Fruit fly (Drosophila melanogaster) whole organism, embryonic: ENCODE data around the gene CrebB.

Experiments
- CG10274 ChIP-seq: fragments of 200-800 bp; sonication (Bioruptor generic); optimal IDR thresholded peaks from 3 replicates; lab custom pipeline; 2017; ENCODE audit warnings: missing biosample characterization, mild to moderate bottlenecking, missing genetic modification characterization
- CG10462 ChIP-seq: fragments of 200-800 bp; sonication (Bioruptor generic); optimal IDR thresholded peaks from 2 replicates; lab custom pipeline; 2016; ENCODE audit warnings: missing biosample characterization, missing genetic modification characterization
- CG10654 ChIP-seq: fragments of 200-800 bp; sonication (Bioruptor generic); optimal IDR thresholded peaks from 2 replicates; lab custom pipeline; 2016; ENCODE audit warnings: missing biosample characterization, missing genetic modification characterization
- CG10979 ChIP-seq: fragments of 200-800 bp; sonication (Bioruptor generic); optimal IDR thresholded peaks from 2 replicates; lab custom pipeline; 2018; ENCODE audit warnings: missing biosample characterization, mild to moderate bottlenecking, missing genetic modification characterization, moderate library complexity
- CG11085 ChIP-seq: fragments of 200-800 bp; sonication (Bioruptor generic); IDR thresholded peaks from 2 replicates; pipeline ENCODE4 v1.3.6; 2022; ENCODE audit warnings: missing biosample characterization, missing genetic modification characterization
- CG11560 ChIP-seq: fragments of 200-800 bp; sonication (Bioruptor generic); IDR thresholded peaks from 3 replicates; pipeline ENCODE4 v1.3.6; 2022; ENCODE audit warnings: missing biosample characterization, missing genetic modification characterization
- CG11695 ChIP-seq: fragments of 200-800 bp; sonication (Bioruptor generic); IDR thresholded peaks from 3 replicates; pipeline ENCODE4 v1.3.6; 2022; ENCODE audit warnings: missing biosample characterization, missing genetic modification characterization
- CG12071 ChIP-seq: fragments of 200-800 bp; sonication (Bioruptor generic); optimal IDR thresholded peaks from 3 replicates; lab custom pipeline; 2018; ENCODE audit warnings: missing biosample characterization, mild to moderate bottlenecking, missing genetic modification characterization
- CG12659 ChIP-seq: fragments of 200-800 bp; sonication (Bioruptor generic); optimal IDR thresholded peaks from 3 replicates; lab custom pipeline; 2017; ENCODE audit warnings: mild to moderate bottlenecking, missing biosample characterization, missing genetic modification reagents, missing genetic modification characterization
- CG14710 ChIP-seq: fragments of 200-800 bp; sonication (Bioruptor generic); optimal IDR thresholded peaks from 3 replicates; lab custom pipeline; 2019; ENCODE audit warnings: missing biosample characterization, mild to moderate bottlenecking, missing genetic modification characterization, moderate library complexity
- CG15479 ChIP-seq: fragments of 200-800 bp; sonication (Bioruptor generic); optimal IDR thresholded peaks from 3 replicates; lab custom pipeline; 2019; ENCODE audit warnings: missing biosample characterization, mild to moderate bottlenecking, missing genetic modification characterization, moderate library complexity
- CG15601 ChIP-seq: fragments of 200-800 bp; sonication (Bioruptor generic); optimal IDR thresholded peaks from 3 replicates; lab custom pipeline; 2019; ENCODE audit warnings: missing biosample characterization, mild to moderate bottlenecking, missing genetic modification characterization, moderate library complexity
- CG16813 ChIP-seq: fragments of 200-800 bp; sonication (Bioruptor generic); IDR thresholded peaks from 3 replicates; pipeline ENCODE4 v1.3.6; 2022; ENCODE audit warnings: missing biosample characterization, missing genetic modification characterization; ENCODE audit not compliant: partially characterized antibody
- CG17385 ChIP-seq: fragments of 200-800 bp; sonication (Bioruptor generic); optimal IDR thresholded peaks from 3 replicates; lab custom pipeline; 2018; ENCODE audit warnings: missing biosample characterization, mild to moderate bottlenecking, missing genetic modification characterization
- CG17612 ChIP-seq: fragments of 200-800 bp; sonication (Bioruptor generic); IDR thresholded peaks from 2 replicates; pipeline ENCODE4 v1.3.6; 2022; ENCODE audit warnings: missing biosample characterization, missing genetic modification characterization
- CG17829 ChIP-seq: fragments of 200-800 bp; optimal IDR thresholded peaks from 2 replicates; lab custom pipeline; 2019; ENCODE audit warnings: missing biosample characterization, mild to moderate bottlenecking, missing genetic modification characterization, moderate library complexity
- CG2202 ChIP-seq: fragments of 200-800 bp; sonication (Bioruptor generic); optimal IDR thresholded peaks from 2 replicates; lab custom pipeline; 2018; ENCODE audit warnings: missing biosample characterization, mild to moderate bottlenecking, missing genetic modification characterization
- CG34224 ChIP-seq: fragments of 200-800 bp; sonication (Bioruptor generic); IDR thresholded peaks from 3 replicates; pipeline ENCODE4 v1.3.6; 2022; ENCODE audit warnings: missing biosample characterization, missing genetic modification characterization; ENCODE audit not compliant: partially characterized antibody
- CG3847 ChIP-seq: fragments of 200-800 bp; sonication (Bioruptor generic); IDR thresholded peaks from 2 replicates; pipeline ENCODE4 v1.3.6; 2022; ENCODE audit warnings: missing biosample characterization, missing genetic modification characterization
- CG6813 ChIP-seq: fragments of 200-800 bp; sonication (Bioruptor generic); optimal IDR thresholded peaks from 2 replicates; lab custom pipeline; 2017; ENCODE audit warnings: missing biosample characterization, missing genetic modification characterization, mild to moderate bottlenecking, moderate library complexity, missing genetic modification reagents
- CG9437 ChIP-seq: fragments of 200-800 bp; sonication (Bioruptor generic); optimal IDR thresholded peaks from 2 replicates; lab custom pipeline; 2018; ENCODE audit warnings: missing biosample characterization, mild to moderate bottlenecking, missing genetic modification characterization
- CHES-1-like ChIP-seq: fragments of 200-800 bp; sonication (Bioruptor generic); optimal IDR thresholded peaks from 2 replicates; lab custom pipeline; 2016; ENCODE audit warnings: missing biosample characterization, missing genetic modification characterization
- CoRest ChIP-seq: fragments of 200-800 bp; sonication (Bioruptor generic); optimal IDR thresholded peaks from 3 replicates; lab custom pipeline; 2018; ENCODE audit warnings: missing biosample characterization, mild to moderate bottlenecking, missing genetic modification characterization, moderate library complexity
- Dip2 ChIP-seq: fragments of 200-800 bp; sonication (Bioruptor generic); IDR thresholded peaks from 2 replicates; pipeline ENCODE4 v1.3.6; 2022; ENCODE audit warnings: missing biosample characterization, missing genetic modification characterization
- Fer2 ChIP-seq: fragments of 200-800 bp; sonication (Bioruptor generic); optimal IDR thresholded peaks from 2 replicates; lab custom pipeline; 2018; ENCODE audit warnings: missing biosample characterization, mild to moderate bottlenecking, missing genetic modification characterization, moderate library complexity
- HmgD ChIP-seq: fragments of 200-800 bp; sonication (Bioruptor generic); optimal IDR thresholded peaks from 3 replicates; lab custom pipeline; 2016; ENCODE audit warnings: missing biosample characterization, missing genetic modification characterization
- Hmx ChIP-seq: fragments of 200-800 bp; sonication (Bioruptor generic); optimal IDR thresholded peaks from 2 replicates; lab custom pipeline; 2016; ENCODE audit warnings: missing biosample characterization, missing genetic modification characterization
- MESR4 ChIP-seq: fragments of 200-800 bp; sonication (Bioruptor generic); optimal IDR thresholded peaks from 2 replicates; lab custom pipeline; 2018; ENCODE audit warnings: missing biosample characterization, mild to moderate bottlenecking, missing genetic modification characterization, moderate library complexity
- Mes4 ChIP-seq: fragments of 200-800 bp; sonication (Bioruptor generic); optimal IDR thresholded peaks from 2 replicates; lab custom pipeline; 2016; ENCODE audit warnings: missing biosample characterization, missing genetic modification characterization
- Scr ChIP-seq: fragments of 200-800 bp; sonication (Bioruptor generic); IDR thresholded peaks from 2 replicates; pipeline ENCODE4 v1.3.6; 2022; ENCODE audit warnings: missing biosample characterization, missing genetic modification characterization; ENCODE audit not compliant: partially characterized antibody
- Taf1 ChIP-seq: fragments of 200-800 bp; sonication (Bioruptor generic); IDR thresholded peaks from 2 replicates; pipeline ENCODE4 v1.3.6; 2022; ENCODE audit warnings: missing biosample characterization, missing genetic modification characterization
- ac ChIP-seq: fragments of 200-800 bp; sonication (Bioruptor generic); optimal IDR thresholded peaks from 3 replicates; lab custom pipeline; 2017; ENCODE audit warnings: missing biosample characterization, mild to moderate bottlenecking, missing genetic modification characterization
- cato ChIP-seq: fragments of 200-800 bp; sonication (Bioruptor generic); optimal IDR thresholded peaks from 2 replicates; lab custom pipeline; 2016; ENCODE audit warnings: missing biosample characterization, missing genetic modification characterization, borderline replicate concordance
- fd64A ChIP-seq: fragments of 200-800 bp; sonication (Bioruptor generic); optimal IDR thresholded peaks from 3 replicates; lab custom pipeline; 2018; ENCODE audit warnings: missing biosample characterization, mild to moderate bottlenecking, missing genetic modification characterization
- gce ChIP-seq: fragments of 200-800 bp; sonication (Bioruptor generic); IDR thresholded peaks from 3 replicates; pipeline ENCODE4 v1.3.6; 2022; ENCODE audit warnings: missing biosample characterization, missing genetic modification characterization
- gfzf ChIP-seq: fragments of 200-800 bp; sonication (Bioruptor generic); optimal IDR thresholded peaks from 2 replicates; lab custom pipeline; 2016; ENCODE audit warnings: missing biosample characterization, mild to moderate bottlenecking, missing genetic modification characterization, moderate library complexity
- gro ChIP-seq: fragments of 200-800 bp; sonication (Bioruptor generic); optimal IDR thresholded peaks from 2 replicates; lab custom pipeline; 2016; ENCODE audit warnings: missing biosample characterization, missing genetic modification characterization
- inv ChIP-seq: fragments of 200-800 bp; sonication (Bioruptor generic); IDR thresholded peaks from 2 replicates; pipeline ENCODE4 v1.3.6; 2022; ENCODE audit warnings: missing biosample characterization, missing genetic modification characterization; ENCODE audit not compliant: partially characterized antibody
- odd ChIP-seq: fragments of 200-800 bp; sonication (Bioruptor generic); optimal IDR thresholded peaks from 2 replicates; lab custom pipeline; 2017; ENCODE audit warnings: missing biosample characterization, mild to moderate bottlenecking, missing genetic modification characterization
- prd ChIP-seq, 3 experiments: fragments of >200 bp in 2 of 3; fragments of 200-800 bp in 1 of 3; sonication (Bioruptor generic) in 1 of 3; optimal IDR thresholded peaks in 2 of 3; IDR thresholded peaks in 1 of 3; 2 replicates in 2 of 3; 3 replicates in 1 of 3; pipeline versions ENCODE4 v1.3.6 to Lab custom; 2017 to 2022; ENCODE audit warnings: missing biosample characterization in 1 of 3, missing genetic modification characterization in 1 of 3
- seq ChIP-seq: fragments of 200-800 bp; sonication (Bioruptor generic); IDR thresholded peaks from 2 replicates; pipeline ENCODE4 v1.3.6; 2022; ENCODE audit warnings: missing biosample characterization, missing genetic modification characterization
- sima ChIP-seq: fragments of 200-800 bp; sonication (Bioruptor generic); optimal IDR thresholded peaks from 2 replicates; lab custom pipeline; 2016; ENCODE audit warnings: missing biosample characterization, missing genetic modification characterization
- so ChIP-seq: fragments of 200-800 bp; sonication (Bioruptor generic); IDR thresholded peaks from 3 replicates; pipeline ENCODE4 v1.3.6; 2022; ENCODE audit warnings: missing biosample characterization, missing genetic modification characterization
- stwl ChIP-seq: fragments of 200-800 bp; sonication (Bioruptor generic); optimal IDR thresholded peaks from 3 replicates; lab custom pipeline; 2018; ENCODE audit warnings: missing biosample characterization, mild to moderate bottlenecking, missing genetic modification characterization, moderate library complexity
- tio ChIP-seq: fragments of 200-800 bp; sonication (Bioruptor generic); optimal IDR thresholded peaks from 2 replicates; lab custom pipeline; 2017; ENCODE audit warnings: missing biosample characterization, missing genetic modification characterization, inconsistent platforms
- toy ChIP-seq: fragments of 200-800 bp; sonication (Bioruptor generic); IDR thresholded peaks from 2 replicates; pipeline ENCODE4 v1.3.6; 2022; ENCODE audit warnings: missing biosample characterization, missing genetic modification characterization
- usp ChIP-seq: fragments of >200 bp; optimal IDR thresholded peaks from 2 replicates; lab custom pipeline; 2017; ENCODE audit warnings: missing biosample characterization, missing genetic modification characterization

CrebB gene

dm6 chrX:18370775-18371735, 4.9 kb downstream of the CrebB start (continued):
- peak; percentile 23 for TF ChIP-seq CG10654 (GFP tag; lab: Kevin White, UChicago)
- no peak for TF ChIP-seq cato (GFP tag; lab: Kevin White, UChicago)
- TF ChIP-seq Mes4 (GFP tag; lab: Kevin White, UChicago), result no peak
- no peak for TF ChIP-seq CG17612 (GFP tag; lab: Robert Waterston, UW)
- TF ChIP-seq CG9437 (GFP tag; lab: Kevin White, UChicago), result peak; percentile 55
- TF ChIP-seq gce (GFP tag; lab: Robert Waterston, UW), result no peak
- TF ChIP-seq CG15479, result peak; percentile 85
- TF ChIP-seq CG11085, result 0 out of 2 replicates have a peak, but pooled peaks have one; percentile 21
- no peak for TF ChIP-seq Dip2 (GFP tag; lab: Robert Waterston, UW)
- peak; percentile 25 for TF ChIP-seq CG15601 (tag; lab: Kevin White, UChicago)
- TF ChIP-seq HmgD (GFP tag; lab: Kevin White, UChicago), result peak; percentile 75
- peak; percentile 53 for TF ChIP-seq CHES-1-like (GFP tag; lab: Kevin White, UChicago)
- TF ChIP-seq CG17385, result peak; percentile 5
- no peak for TF ChIP-seq CG10462 (GFP tag; lab: Kevin White, UChicago)
- TF ChIP-seq Hmx (GFP tag; lab: Kevin White, UChicago), result no peak
- TF ChIP-seq usp, result no peak
- TF ChIP-seq CG12659, result peak; percentile 80
- no peak for TF ChIP-seq CG6813 (GFP tag; lab: Kevin White, UChicago)
- TF ChIP-seq gfzf (GFP tag; lab: Kevin White, UChicago), result peak; percentile 93
- no peak for TF ChIP-seq odd (GFP tag; lab: Kevin White, UChicago)
- TF ChIP-seq so, result peak; percentile 21; the same call in 1 of the 3 replicates
- TF ChIP-seq CG10274 (GFP tag; lab: Kevin White, UChicago), result no peak
- peak; percentile 16 for TF ChIP-seq CG17829 (tag; lab: Kevin White, UChicago)
- TF ChIP-seq fd64A (GFP tag; lab: Kevin White, UChicago), result no peak
- TF ChIP-seq CG14710 (tag; lab: Kevin White, UChicago), result peak; percentile 83
- no peak for TF ChIP-seq CG12071 (GFP tag; lab: Kevin White, UChicago)
- peak; percentile 99 for TF ChIP-seq CG16813 (GFP tag; lab: Robert Waterston, UW)
- no peak for TF ChIP-seq sima (GFP tag; lab: Kevin White, UChicago)
- TF ChIP-seq Scr, result peak; percentile 98
- no peak for TF ChIP-seq ac (GFP tag; lab: Kevin White, UChicago)
- TF ChIP-seq Taf1 (GFP tag; lab: Robert Waterston, UW), result no peak
- no peak for TF ChIP-seq CG10979 (tag; lab: Kevin White, UChicago)
- TF ChIP-seq Fer2, result no peak
- TF ChIP-seq CoRest (tag; lab: Kevin White, UChicago), result peak; percentile 42
- no peak for TF ChIP-seq toy (GFP tag; lab: Robert Waterston, UW)
- TF ChIP-seq MESR4 (GFP tag; lab: Kevin White, UChicago), result peak; percentile 80
- peak; percentile 99 for TF ChIP-seq inv (GFP tag; lab: Robert Waterston, UW)
- peak; percentile 86 for TF ChIP-seq stwl (tag; lab: Kevin White, UChicago)
- 0 out of 3 replicates have a peak, but pooled peaks have one; percentile 10 for TF ChIP-seq CG11560 (tag; lab: Robert Waterston, UW)
- TF ChIP-seq gro (GFP tag; lab: Kevin White, UChicago), result no peak
- TF ChIP-seq prd (optimal IDR thresholded peaks at IDR 0.05; lab: Kevin White, UChicago), result no peak
- TF ChIP-seq prd (GFP tag; IDR thresholded peaks at IDR 0.05; lab: Robert Waterston, UW), result no peak; the same call in 2 of the 3 replicates
- peak; percentile 99 for TF ChIP-seq CG34224 (GFP tag; lab: Robert Waterston, UW)
- TF ChIP-seq CG11695, result 0 out of 3 replicates have a peak, but pooled peaks have one; percentile 38
- TF ChIP-seq CG3847 (GFP tag; lab: Robert Waterston, UW), result peak; percentile 81
- TF ChIP-seq tio (GFP tag; lab: Kevin White, UChicago), result no peak
- TF ChIP-seq CG2202 (tag; lab: Kevin White, UChicago), result no peak
- no peak for TF ChIP-seq seq (GFP tag; lab: Robert Waterston, UW)
